Fruit fly (Drosophila melanogaster) whole organism, embryonic: ENCODE data around the gene CG5892.
A peak's percentile ranks its signal among the peaks of the same experiment; 100 is the strongest.

ENCODE experiments used
- B-H1 ChIP-seq: fragments of 200-800 bp; sonication (Bioruptor generic); IDR thresholded peaks from 3 replicates; pipeline ENCODE4 v1.3.6; 2022; ENCODE audit warnings: missing biosample characterization, missing genetic modification characterization
- B-H2 ChIP-seq: fragments of 200-800 bp; sonication (Bioruptor generic); optimal IDR thresholded peaks from 2 replicates; lab custom pipeline; 2018; ENCODE audit warnings: missing biosample characterization, mild to moderate bottlenecking, missing genetic modification characterization
- Bteb2 ChIP-seq: fragments of 200-800 bp; sonication (Bioruptor generic); optimal IDR thresholded peaks from 2 replicates; lab custom pipeline; 2016; ENCODE audit warnings: missing biosample characterization, missing genetic modification characterization
- CG10321 ChIP-seq: fragments of 200-800 bp; sonication (Bioruptor generic); IDR thresholded peaks from 2 replicates; pipeline ENCODE4 v1.3.6; 2022; ENCODE audit warnings: missing biosample characterization, missing genetic modification characterization
- CG10979 ChIP-seq: fragments of 200-800 bp; sonication (Bioruptor generic); optimal IDR thresholded peaks from 2 replicates; lab custom pipeline; 2018; ENCODE audit warnings: missing biosample characterization, mild to moderate bottlenecking, missing genetic modification characterization, moderate library complexity
- CG11504 ChIP-seq: fragments of 200-800 bp; sonication (Bioruptor generic); optimal IDR thresholded peaks from 3 replicates; lab custom pipeline; 2019; ENCODE audit warnings: missing biosample characterization, mild to moderate bottlenecking, missing genetic modification characterization, moderate library complexity
- CG11695 ChIP-seq: fragments of 200-800 bp; sonication (Bioruptor generic); IDR thresholded peaks from 3 replicates; pipeline ENCODE4 v1.3.6; 2022; ENCODE audit warnings: missing biosample characterization, missing genetic modification characterization
- CG13775 ChIP-seq: fragments of 200-800 bp; sonication (Bioruptor generic); optimal IDR thresholded peaks from 3 replicates; lab custom pipeline; 2017; ENCODE audit warnings: missing biosample characterization, mild to moderate bottlenecking, missing genetic modification characterization
- CG13894 ChIP-seq: fragments of 200-800 bp; sonication (Bioruptor generic); optimal IDR thresholded peaks from 3 replicates; lab custom pipeline; 2018; ENCODE audit warnings: missing biosample characterization, mild to moderate bottlenecking, missing genetic modification characterization, moderate library complexity
- CG16815 ChIP-seq: fragments of 200-800 bp; sonication (Bioruptor generic); optimal IDR thresholded peaks from 3 replicates; lab custom pipeline; 2017; ENCODE audit warnings: missing biosample characterization, mild to moderate bottlenecking, missing genetic modification characterization
- CG18599 ChIP-seq: fragments of 200-800 bp; sonication (Bioruptor generic); optimal IDR thresholded peaks from 3 replicates; lab custom pipeline; 2017; ENCODE audit warnings: missing biosample characterization, missing genetic modification characterization, mild to moderate bottlenecking, moderate library complexity, missing genetic modification reagents
- CG2120 ChIP-seq: fragments of 200-800 bp; sonication (Bioruptor generic); optimal IDR thresholded peaks from 3 replicates; lab custom pipeline; 2016; ENCODE audit warnings: missing biosample characterization, missing genetic modification characterization
- CG2678 ChIP-seq: fragments of 200-800 bp; sonication (Bioruptor generic); optimal IDR thresholded peaks from 3 replicates; lab custom pipeline; 2019; ENCODE audit warnings: missing biosample characterization, mild to moderate bottlenecking, missing genetic modification characterization, moderate library complexity
- CG31224 ChIP-seq: fragments of 200-800 bp; sonication (Bioruptor generic); IDR thresholded peaks from 2 replicates; pipeline ENCODE4 v1.3.6; 2022; ENCODE audit warnings: missing biosample characterization, missing genetic modification characterization
- CG33557 ChIP-seq: fragments of 200-800 bp; sonication (Bioruptor generic); optimal IDR thresholded peaks from 2 replicates; lab custom pipeline; 2019; ENCODE audit warnings: missing biosample characterization, mild to moderate bottlenecking, missing genetic modification characterization, moderate library complexity
- CG3995 ChIP-seq: fragments of 200-800 bp; sonication (Bioruptor generic); optimal IDR thresholded peaks from 3 replicates; lab custom pipeline; 2016; ENCODE audit warnings: missing biosample characterization, missing genetic modification characterization
- CG43689 ChIP-seq: fragments of 200-800 bp; sonication (Bioruptor generic); IDR thresholded peaks from 2 replicates; pipeline ENCODE4 v1.3.6; 2022; ENCODE audit warnings: missing biosample characterization, missing genetic modification characterization
- CG8924 ChIP-seq: fragments of 200-800 bp; optimal IDR thresholded peaks from 3 replicates; lab custom pipeline; 2019; ENCODE audit warnings: missing biosample characterization, mild to moderate bottlenecking, missing genetic modification characterization, moderate library complexity
- CG9437 ChIP-seq: fragments of 200-800 bp; sonication (Bioruptor generic); optimal IDR thresholded peaks from 2 replicates; lab custom pipeline; 2018; ENCODE audit warnings: missing biosample characterization, mild to moderate bottlenecking, missing genetic modification characterization
- CG9727 ChIP-seq: fragments of 200-800 bp; sonication (Bioruptor generic); optimal IDR thresholded peaks from 3 replicates; lab custom pipeline; 2017; ENCODE audit warnings: missing biosample characterization, mild to moderate bottlenecking, missing genetic modification characterization
- Chrac-16 ChIP-seq: fragments of 200-800 bp; sonication (Bioruptor generic); optimal IDR thresholded peaks from 3 replicates; lab custom pipeline; 2016; ENCODE audit warnings: missing biosample characterization, missing genetic modification characterization
- Dfd ChIP-seq, 2 experiments: fragments of >200 bp; optimal IDR thresholded peaks; 2 replicates each; lab custom pipeline; 2017; ENCODE audit warnings: missing biosample characterization in 2 of 2, missing genetic modification characterization in 2 of 2
- Lhr ChIP-seq: fragments of 200-800 bp; sonication (Bioruptor generic); optimal IDR thresholded peaks from 3 replicates; lab custom pipeline; 2017; ENCODE audit warnings: mild to moderate bottlenecking, missing biosample characterization, missing genetic modification reagents, missing genetic modification characterization
- NK7.1 ChIP-seq: fragments of 200-800 bp; sonication (Bioruptor generic); optimal IDR thresholded peaks from 3 replicates; lab custom pipeline; 2016; ENCODE audit warnings: missing biosample characterization, missing genetic modification characterization
- Ravus ChIP-seq: fragments of 200-800 bp; sonication (Bioruptor generic); IDR thresholded peaks from 2 replicates; pipeline ENCODE4 v1.3.6; 2022; ENCODE audit warnings: missing biosample characterization, missing genetic modification characterization
- Rx ChIP-seq: fragments of 200-800 bp; sonication (Bioruptor generic); IDR thresholded peaks from 2 replicates; pipeline ENCODE4 v1.3.6; 2022; ENCODE audit warnings: missing biosample characterization, missing genetic modification characterization
- Sox100B ChIP-seq: fragments of 200-800 bp; sonication (Bioruptor generic); optimal IDR thresholded peaks from 3 replicates; lab custom pipeline; 2018; ENCODE audit warnings: missing biosample characterization, mild to moderate bottlenecking, missing genetic modification characterization
- amos ChIP-seq: fragments of 200-800 bp; sonication (Bioruptor generic); IDR thresholded peaks from 2 replicates; pipeline ENCODE4 v1.3.6; 2022; ENCODE audit warnings: missing biosample characterization, missing genetic modification characterization; ENCODE audit not compliant: partially characterized antibody
- ara ChIP-seq: fragments of 200-800 bp; sonication (Bioruptor generic); IDR thresholded peaks from 2 replicates; pipeline ENCODE4 v1.3.6; 2022; ENCODE audit warnings: missing biosample characterization, missing genetic modification characterization
- bowl ChIP-seq: fragments of 200-800 bp; sonication (Bioruptor generic); IDR thresholded peaks from 2 replicates; pipeline ENCODE4 v1.3.6; 2022; ENCODE audit warnings: missing biosample characterization, missing genetic modification characterization
- chm ChIP-seq: fragments of 200-800 bp; sonication (Bioruptor generic); IDR thresholded peaks from 2 replicates; pipeline ENCODE4 v1.3.6; 2022; ENCODE audit warnings: missing biosample characterization, missing genetic modification characterization
- chn ChIP-seq: fragments of 200-800 bp; sonication (Bioruptor generic); optimal IDR thresholded peaks from 2 replicates; lab custom pipeline; 2016; ENCODE audit warnings: missing biosample characterization, missing genetic modification characterization
- disco-r ChIP-seq: fragments of 200-800 bp; sonication (Bioruptor generic); optimal IDR thresholded peaks from 2 replicates; lab custom pipeline; 2016; ENCODE audit warnings: missing biosample characterization, missing genetic modification characterization
- gcm ChIP-seq: fragments of 200-800 bp; sonication (Bioruptor generic); optimal IDR thresholded peaks from 2 replicates; lab custom pipeline; 2019; ENCODE audit warnings: missing biosample characterization, mild to moderate bottlenecking, missing genetic modification characterization, moderate library complexity
- gem ChIP-seq: fragments of 200-800 bp; sonication (Bioruptor generic); optimal IDR thresholded peaks from 2 replicates; lab custom pipeline; 2019; ENCODE audit warnings: missing biosample characterization, mild to moderate bottlenecking, missing genetic modification characterization, moderate library complexity
- gro ChIP-seq: fragments of 200-800 bp; sonication (Bioruptor generic); optimal IDR thresholded peaks from 2 replicates; lab custom pipeline; 2016; ENCODE audit warnings: missing biosample characterization, missing genetic modification characterization
- hbn ChIP-seq: fragments of 200-800 bp; sonication (Bioruptor generic); IDR thresholded peaks from 2 replicates; pipeline ENCODE4 v1.3.6; 2022; ENCODE audit warnings: missing biosample characterization, missing genetic modification characterization; ENCODE audit not compliant: partially characterized antibody
- her ChIP-seq: fragments of 200-800 bp; sonication (Bioruptor generic); optimal IDR thresholded peaks from 2 replicates; lab custom pipeline; 2016; ENCODE audit warnings: missing biosample characterization, missing genetic modification characterization
- hth ChIP-seq: fragments of >200 bp; optimal IDR thresholded peaks from 2 replicates; lab custom pipeline; 2017; ENCODE audit warnings: inconsistent platforms
- kah ChIP-seq: fragments of 200-800 bp; sonication (Bioruptor generic); optimal IDR thresholded peaks from 2 replicates; lab custom pipeline; 2018; ENCODE audit warnings: missing biosample characterization, mild to moderate bottlenecking, missing genetic modification characterization
- lola ChIP-seq, 3 experiments: fragments of >200 bp in 2 of 3; fragments of 200-800 bp in 1 of 3; sonication (Bioruptor generic) in 1 of 3; optimal IDR thresholded peaks; 2 replicates each; lab custom pipeline; 2017 to 2019; ENCODE audit warnings: missing biosample characterization in 3 of 3, missing genetic modification characterization in 3 of 3, mild to moderate bottlenecking in 1 of 3, moderate library complexity in 1 of 3
- nerfin-1 ChIP-seq: fragments of 200-800 bp; sonication (Bioruptor generic); optimal IDR thresholded peaks from 3 replicates; lab custom pipeline; 2019; ENCODE audit warnings: missing biosample characterization, mild to moderate bottlenecking, missing genetic modification characterization, moderate library complexity
- nmo ChIP-seq: fragments of 200-800 bp; sonication (Bioruptor generic); optimal IDR thresholded peaks from 2 replicates; lab custom pipeline; 2018; ENCODE audit warnings: missing biosample characterization, mild to moderate bottlenecking, missing genetic modification characterization, moderate library complexity
- onecut ChIP-seq: fragments of 200-800 bp; sonication (Bioruptor generic); IDR thresholded peaks from 2 replicates; pipeline ENCODE4 v1.3.6; 2022; ENCODE audit warnings: missing biosample characterization, missing genetic modification characterization
- pita ChIP-seq: fragments of 200-800 bp; sonication (Bioruptor generic); optimal IDR thresholded peaks from 2 replicates; lab custom pipeline; 2017; ENCODE audit warnings: missing biosample characterization, mild to moderate bottlenecking, missing genetic modification characterization
- pzg ChIP-seq: fragments of 200-800 bp; sonication (Bioruptor generic); optimal IDR thresholded peaks from 3 replicates; lab custom pipeline; 2018; ENCODE audit warnings: missing biosample characterization, mild to moderate bottlenecking, missing genetic modification characterization, moderate library complexity
- unc-4 ChIP-seq: fragments of 200-800 bp; sonication (Bioruptor generic); IDR thresholded peaks from 2 replicates; pipeline ENCODE4 v1.3.6; 2022; ENCODE audit warnings: missing biosample characterization, missing genetic modification characterization; ENCODE audit not compliant: partially characterized antibody
- vnd ChIP-seq: fragments of 200-800 bp; sonication (Bioruptor generic); IDR thresholded peaks from 3 replicates; pipeline ENCODE4 v1.3.6; 2022; ENCODE audit warnings: missing biosample characterization, missing genetic modification characterization; ENCODE audit not compliant: partially characterized antibody
- wdn ChIP-seq: fragments of 200-800 bp; sonication (Bioruptor generic); IDR thresholded peaks from 2 replicates; pipeline ENCODE4 v1.3.6; 2022; ENCODE audit warnings: missing biosample characterization, missing genetic modification characterization
- z ChIP-seq: fragments of 200-800 bp; sonication (Bioruptor generic); IDR thresholded peaks from 3 replicates; pipeline ENCODE4 v1.3.6; 2022; ENCODE audit warnings: missing biosample characterization, missing genetic modification characterization
- zen2 ChIP-seq: fragments of 200-800 bp; sonication (Bioruptor generic); IDR thresholded peaks from 3 replicates; pipeline ENCODE4 v1.3.6; 2022; ENCODE audit warnings: missing biosample characterization, missing genetic modification characterization; ENCODE audit not compliant: partially characterized antibody

Gene CG5892

dm6 chr3R:21295004-21295403, 52.6 kb downstream of the CG5892 start (continued):
- TF ChIP-seq chm (no peak), CG3995 (no peak), CG18599 (GFP tag; lab: Kevin White, UChicago) (peak; percentile 14), Sox100B (GFP tag; lab: Kevin White, UChicago) (no peak), gcm (GFP tag; lab: Kevin White, UChicago) (no peak), nmo (GFP tag; lab: Kevin White, UChicago) (no peak), nerfin-1 (tag; lab: Kevin White, UChicago) (no peak), gem (no peak), kah (GFP tag; lab: Kevin White, UChicago) (no peak), hth (lab: Kevin White, UChicago) (no peak), CG8924 (tag; lab: Kevin White, UChicago) (no peak), CG2678 (tag; lab: Kevin White, UChicago) (no peak), CG11504 (tag; lab: Kevin White, UChicago) (no peak), lola (GFP tag; optimal IDR thresholded peaks at IDR 0.05; lab: Kevin White, UChicago) (no peak), Rx (GFP tag; lab: Robert Waterston, UW) (no peak), Dfd (GFP tag; optimal IDR thresholded peaks at IDR 0.05; lab: Kevin White, UChicago) (no peak), her (no peak), CG10321 (GFP tag; lab: Robert Waterston, UW) (no peak), hbn (no peak), NK7.1 (no peak), CG10979 (tag; lab: Kevin White, UChicago) (no peak), gro (GFP tag; lab: Kevin White, UChicago) (no peak), chn (GFP tag; lab: Kevin White, UChicago) (no peak), Chrac-16 (GFP tag; lab: Kevin White, UChicago) (no peak), B-H2 (GFP tag; lab: Kevin White, UChicago) (no peak), pzg (GFP tag; lab: Kevin White, UChicago) (no peak), bowl (GFP tag; lab: Robert Waterston, UW) (no peak), CG9437 (GFP tag; lab: Kevin White, UChicago) (no peak), CG2120 (GFP tag; lab: Kevin White, UChicago) (peak; percentile 25), wdn (GFP tag; lab: Robert Waterston, UW) (no peak), amos (peak; percentile 16; the same call in 1 of the 2 replicates), Bteb2 (no peak), B-H1 (GFP tag; lab: Robert Waterston, UW) (no peak), CG13894 (tag; lab: Kevin White, UChicago) (peak; percentile 20), CG11695 (GFP tag; lab: Robert Waterston, UW) (no peak), Ravus (GFP tag; lab: Robert Waterston, UW) (no peak), CG9727 (GFP tag; lab: Kevin White, UChicago) (no peak), zen2 (GFP tag; lab: Robert Waterston, UW) (no peak; the same call in 2 of the 3 replicates), CG33557 (GFP tag; lab: Kevin White, UChicago) (no peak), CG13775 (GFP tag; lab: Kevin White, UChicago) (no peak), pita (no peak), ara (GFP tag; lab: Robert Waterston, UW) (0 out of 2 replicates have a peak, but pooled peaks have one; percentile 26), z (GFP tag; lab: Robert Waterston, UW) (peak; percentile 96), onecut (GFP tag; lab: Robert Waterston, UW) (0 out of 2 replicates have a peak, but pooled peaks have one; percentile 14), Lhr (GFP tag; lab: Kevin White, UChicago) (no peak), vnd (GFP tag; lab: Robert Waterston, UW) (no peak), disco-r (GFP tag; lab: Kevin White, UChicago) (no peak), CG31224 (GFP tag; lab: Robert Waterston, UW) (no peak), CG16815 (GFP tag; lab: Kevin White, UChicago) (no peak), unc-4 (GFP tag; lab: Robert Waterston, UW) (no peak), CG43689 (GFP tag; lab: Robert Waterston, UW) (no peak)
